Worm (Caenorhabditis elegans) whole organism, L3 larva: ENCODE data around the gene F31E3.6.

Source experiments
- daf-12 ChIP-seq: fragments of 150-350 bp; optimal IDR thresholded peaks from 2 replicates; lab custom pipeline; 2014; ENCODE audit warnings: missing biosample characterization, missing genetic modification reagents, missing genetic modification characterization
- pha-4 ChIP-seq: fragments of 150-350 bp; optimal IDR thresholded peaks from 2 replicates; lab custom pipeline; 2014; ENCODE audit warnings: missing biosample characterization, missing genetic modification reagents, missing genetic modification characterization
- sea-2 ChIP-seq: fragments of 150-350 bp; sonication (generic microtip); optimal IDR thresholded peaks from 4 replicates; lab custom pipeline; 2014; ENCODE audit warnings: missing biosample characterization, missing genetic modification reagents, missing genetic modification characterization
- snpc-4 ChIP-seq: fragments of 150-350 bp; optimal IDR thresholded peaks from 2 replicates; lab custom pipeline; 2014; ENCODE audit warnings: missing biosample characterization, missing genetic modification characterization

DNA sequence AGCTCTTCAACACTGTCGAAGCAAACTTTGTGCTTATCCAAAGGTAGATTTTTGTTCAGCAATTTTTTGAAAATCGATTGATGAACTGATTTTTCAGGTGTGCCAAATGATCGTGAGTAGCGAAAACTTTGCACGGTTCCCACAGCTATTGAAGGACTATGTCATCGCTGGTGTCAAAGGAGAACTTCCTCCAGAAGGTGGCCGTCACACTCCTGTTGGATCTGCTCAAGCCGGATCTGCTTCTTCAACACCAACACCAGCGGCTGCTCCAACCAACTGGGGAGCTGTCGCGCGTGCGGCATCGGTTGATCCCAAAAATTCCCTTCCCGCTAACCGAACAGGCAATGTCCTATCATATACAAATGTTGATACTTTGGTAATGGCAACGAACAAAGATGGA is 28.5 kb upstream of the F31E3.6 start:
- TF ChIP-seq daf-12 (no peak), pha-4 (no peak), sea-2 (GFP tag; lab: Kevin White, UChicago) (no peak), snpc-4 (tag; lab: Kevin White, UChicago) (no peak)
